Fruit fly (Drosophila melanogaster): ENCODE data around the gene Syx1A.

Syx1A gene

dm6 chr3R:24106879-24107441, 1.4 kb upstream of the Syx1A start, which contains the start of gene CG10694:
TSS of gene CG10694 (plus strand) at chr3R:24107391.
- no peak for TF ChIP-seq CG8478 (optimal IDR thresholded peaks at IDR 0.05)
- TF ChIP-seq EcR (GFP tag; optimal IDR thresholded peaks at IDR 0.05): no peak
- TF ChIP-seq psq (optimal IDR thresholded peaks at IDR 0.05): no peak
- TF ChIP-seq pan (optimal IDR thresholded peaks at IDR 0.05): no peak
- TF ChIP-seq usp (GFP tag; optimal IDR thresholded peaks at IDR 0.05): no peak
- no peak for TF ChIP-seq Dll (optimal IDR thresholded peaks at IDR 0.05)

dm6 chr3R:24106059-24106631, 582 bp upstream of the Syx1A start:
- TF ChIP-seq usp (GFP tag; optimal IDR thresholded peaks at IDR 0.05) (no peak), EcR (GFP tag; optimal IDR thresholded peaks at IDR 0.05) (no peak), psq (optimal IDR thresholded peaks at IDR 0.05) (no peak), Dll (optimal IDR thresholded peaks at IDR 0.05) (no peak), CG8478 (optimal IDR thresholded peaks at IDR 0.05) (no peak), pan (optimal IDR thresholded peaks at IDR 0.05) (no peak)

- TF ChIP-seq usp (GFP tag; optimal IDR thresholded peaks at IDR 0.05) (no peak), Dll (optimal IDR thresholded peaks at IDR 0.05) (no peak), psq (optimal IDR thresholded peaks at IDR 0.05) (no peak), CG8478 (optimal IDR thresholded peaks at IDR 0.05) (no peak)
Measured at dm6 chr3R:24104471-24105311, 872 bp downstream of the Syx1A start.

- TF ChIP-seq EcR (GFP tag; optimal IDR thresholded peaks at IDR 0.05) (no peak), usp (GFP tag; optimal IDR thresholded peaks at IDR 0.05) (no peak), Dll (optimal IDR thresholded peaks at IDR 0.05) (no peak), pan (optimal IDR thresholded peaks at IDR 0.05) (no peak), psq (optimal IDR thresholded peaks at IDR 0.05) (no peak), CG8478 (optimal IDR thresholded peaks at IDR 0.05) (no peak)
Measured at dm6 chr3R:24103708-24104107, 1.9 kb downstream of the Syx1A start.

- TF ChIP-seq usp (GFP tag; optimal IDR thresholded peaks at IDR 0.05) (no peak), pan (optimal IDR thresholded peaks at IDR 0.05) (no peak), Dll (optimal IDR thresholded peaks at IDR 0.05) (no peak), psq (optimal IDR thresholded peaks at IDR 0.05) (no peak), EcR (GFP tag; optimal IDR thresholded peaks at IDR 0.05) (no peak), CG8478 (optimal IDR thresholded peaks at IDR 0.05) (no peak)
Measured at dm6 chr3R:24102387-24102786, 3.2 kb downstream of the Syx1A start.

- no peak for TF ChIP-seq EcR (GFP tag; optimal IDR thresholded peaks at IDR 0.05)
Measured at dm6 chr3R:24101437-24101836, 4.1 kb downstream of the Syx1A start.

- TF ChIP-seq EcR (GFP tag; optimal IDR thresholded peaks at IDR 0.05) (no peak), pan (optimal IDR thresholded peaks at IDR 0.05) (no peak), psq (optimal IDR thresholded peaks at IDR 0.05) (no peak), CG8478 (optimal IDR thresholded peaks at IDR 0.05) (no peak), Dll (optimal IDR thresholded peaks at IDR 0.05) (no peak), usp (GFP tag; optimal IDR thresholded peaks at IDR 0.05) (no peak)
Measured at dm6 chr3R:24100717-24101116, 4.8 kb downstream of the Syx1A start.

- TF ChIP-seq CG8478 (optimal IDR thresholded peaks at IDR 0.05) (no peak), pan (optimal IDR thresholded peaks at IDR 0.05) (peak; percentile 56)
Measured at dm6 chr3R:24099039-24100026, 6.2 kb downstream of the Syx1A start.

- TF ChIP-seq EcR (GFP tag; optimal IDR thresholded peaks at IDR 0.05) (no peak), CG8478 (optimal IDR thresholded peaks at IDR 0.05) (no peak), Dll (optimal IDR thresholded peaks at IDR 0.05) (no peak), pan (optimal IDR thresholded peaks at IDR 0.05) (no peak), psq (optimal IDR thresholded peaks at IDR 0.05) (no peak), usp (GFP tag; optimal IDR thresholded peaks at IDR 0.05) (no peak)
Measured at dm6 chr3R:24093430-24093829, 12.1 kb downstream of the Syx1A start.

dm6 chr3R:24092590-24093151, 12.9 kb downstream of the Syx1A start:
- TF ChIP-seq pan (optimal IDR thresholded peaks at IDR 0.05): no peak
- TF ChIP-seq Dll (optimal IDR thresholded peaks at IDR 0.05): no peak
- TF ChIP-seq psq (optimal IDR thresholded peaks at IDR 0.05): no peak
- no peak for TF ChIP-seq CG8478 (optimal IDR thresholded peaks at IDR 0.05)
- no peak for TF ChIP-seq usp (GFP tag; optimal IDR thresholded peaks at IDR 0.05)
- TF ChIP-seq EcR (GFP tag; optimal IDR thresholded peaks at IDR 0.05): no peak

dm6 chr3R:24091653-24092052, 13.9 kb downstream of the Syx1A start:
- TF ChIP-seq pan (optimal IDR thresholded peaks at IDR 0.05) (no peak), usp (GFP tag; optimal IDR thresholded peaks at IDR 0.05) (no peak), CG8478 (optimal IDR thresholded peaks at IDR 0.05) (no peak), psq (optimal IDR thresholded peaks at IDR 0.05) (no peak), EcR (GFP tag; optimal IDR thresholded peaks at IDR 0.05) (no peak), Dll (optimal IDR thresholded peaks at IDR 0.05) (no peak)
